Worm (Caenorhabditis elegans) whole organism, late embryonic: ENCODE results near the gene taf-7.1.

Source experiments
- F13H6.1 ChIP-seq: sonication (generic microtip); optimal IDR thresholded peaks from 2 replicates; lab custom pipeline; 2016; ENCODE audit warnings: missing genetic modification characterization, missing compliant biosample characterization
- K02D7.2 ChIP-seq: sonication (generic microtip); optimal IDR thresholded peaks from 2 replicates; lab custom pipeline; 2017; ENCODE audit warnings: mild to moderate bottlenecking, missing genetic modification characterization, missing compliant biosample characterization
- K09A11.1 ChIP-seq: sonication (generic microtip); optimal IDR thresholded peaks from 2 replicates; lab custom pipeline; 2017; ENCODE audit warnings: antibody characterized with exemption, mild to moderate bottlenecking, missing genetic modification characterization, missing compliant biosample characterization; ENCODE audit not compliant: insufficient read depth
- T23F11.4 ChIP-seq: fragments of 200-800 bp; sonication (Bioruptor generic); optimal IDR thresholded peaks from 2 replicates; lab custom pipeline; 2018; ENCODE audit warnings: mild to moderate bottlenecking, missing genetic modification characterization, missing compliant biosample characterization
- ahr-1 ChIP-seq: sonication (generic microtip); optimal IDR thresholded peaks from 2 replicates; lab custom pipeline; 2016; ENCODE audit warnings: missing genetic modification characterization, missing compliant biosample characterization
- ama-1 ChIP-seq: fragments of 150-350 bp; optimal IDR thresholded peaks from 2 replicates; lab custom pipeline; 2014
- ceh-18 ChIP-seq: sonication (generic microtip); optimal IDR thresholded peaks from 2 replicates; lab custom pipeline; 2016; ENCODE audit warnings: missing genetic modification characterization, missing compliant biosample characterization
- ceh-19 ChIP-seq: fragments of 200-800 bp; sonication (Bioruptor generic); optimal IDR thresholded peaks from 2 replicates; lab custom pipeline; 2018; ENCODE audit warnings: mild to moderate bottlenecking, missing genetic modification characterization, missing compliant biosample characterization
- ceh-2 ChIP-seq: sonication (generic microtip); optimal IDR thresholded peaks from 2 replicates; lab custom pipeline; 2016; ENCODE audit warnings: missing genotype, missing genetic modification characterization, missing compliant biosample characterization
- ceh-22 ChIP-seq: sonication (generic microtip); optimal IDR thresholded peaks from 2 replicates; lab custom pipeline; 2017; ENCODE audit warnings: missing biosample characterization, missing genetic modification characterization
- ceh-24 ChIP-seq: sonication (generic microtip); optimal IDR thresholded peaks from 2 replicates; lab custom pipeline; 2016; ENCODE audit warnings: mild to moderate bottlenecking, missing genetic modification characterization, missing compliant biosample characterization
- ceh-30 ChIP-seq: fragments of 150-350 bp; optimal IDR thresholded peaks from 2 replicates; lab custom pipeline; 2014; ENCODE audit warnings: missing biosample characterization, missing genetic modification characterization
- ceh-31 ChIP-seq: sonication (generic microtip); optimal IDR thresholded peaks from 2 replicates; lab custom pipeline; 2016; ENCODE audit warnings: missing genetic modification characterization, missing compliant biosample characterization
- ceh-34 ChIP-seq: sonication (generic microtip); optimal IDR thresholded peaks from 2 replicates; lab custom pipeline; 2016; ENCODE audit warnings: mild to moderate bottlenecking, missing genetic modification characterization, missing compliant biosample characterization
- ceh-9 ChIP-seq: sonication (generic microtip); optimal IDR thresholded peaks from 2 replicates; lab custom pipeline; 2016; ENCODE audit warnings: mild to moderate bottlenecking, missing genetic modification characterization, inconsistent platforms, missing compliant biosample characterization
- dve-1 ChIP-seq: sonication (generic microtip); optimal IDR thresholded peaks from 2 replicates; lab custom pipeline; 2017; ENCODE audit warnings: antibody characterized with exemption, mild to moderate bottlenecking, missing genetic modification characterization, missing compliant biosample characterization
- elt-4 ChIP-seq: sonication (generic microtip); optimal IDR thresholded peaks from 2 replicates; lab custom pipeline; 2016; ENCODE audit warnings: missing genetic modification characterization, missing compliant biosample characterization
- ets-4 ChIP-seq: sonication (generic microtip); optimal IDR thresholded peaks from 2 replicates; lab custom pipeline; 2016; ENCODE audit warnings: missing genetic modification characterization, missing compliant biosample characterization
- eyg-1 ChIP-seq: sonication (generic microtip); optimal IDR thresholded peaks from 2 replicates; lab custom pipeline; 2016; ENCODE audit warnings: missing genotype, missing genetic modification characterization, missing compliant biosample characterization
- fax-1 ChIP-seq: sonication (generic microtip); optimal IDR thresholded peaks from 2 replicates; lab custom pipeline; 2016; ENCODE audit warnings: missing genotype, missing genetic modification characterization, missing compliant biosample characterization
- fkh-6 ChIP-seq: sonication (generic microtip); optimal IDR thresholded peaks from 2 replicates; lab custom pipeline; 2016; ENCODE audit warnings: missing genetic modification characterization, missing compliant biosample characterization
- gmeb-2 ChIP-seq: sonication (generic microtip); optimal IDR thresholded peaks from 2 replicates; lab custom pipeline; 2016; ENCODE audit warnings: missing genetic modification characterization, inconsistent platforms, missing compliant biosample characterization
- hlh-15 ChIP-seq: sonication (generic microtip); optimal IDR thresholded peaks from 2 replicates; lab custom pipeline; 2016; ENCODE audit warnings: missing genetic modification characterization, missing compliant biosample characterization
- hlh-30 ChIP-seq: sonication (generic microtip); optimal IDR thresholded peaks from 2 replicates; lab custom pipeline; 2017; ENCODE audit warnings: antibody characterized with exemption, missing genetic modification characterization, missing compliant biosample characterization; ENCODE audit not compliant: insufficient read depth
- hlh-6 ChIP-seq: sonication (generic microtip); optimal IDR thresholded peaks from 2 replicates; lab custom pipeline; 2016; ENCODE audit warnings: missing genotype, missing genetic modification characterization, missing compliant biosample characterization
- lin-11 ChIP-seq: fragments of 200-800 bp; sonication (Bioruptor generic); optimal IDR thresholded peaks from 2 replicates; lab custom pipeline; 2018; ENCODE audit warnings: mild to moderate bottlenecking, missing genetic modification characterization, missing compliant biosample characterization
- madf-2 ChIP-seq: sonication (generic microtip); optimal IDR thresholded peaks from 2 replicates; lab custom pipeline; 2017; ENCODE audit warnings: missing genetic modification characterization, missing compliant biosample characterization
- nhr-11 ChIP-seq: fragments of 150-350 bp; optimal IDR thresholded peaks from 2 replicates; lab custom pipeline; 2014; ENCODE audit warnings: missing biosample characterization, missing genetic modification characterization
- nhr-232 ChIP-seq: sonication (generic microtip); optimal IDR thresholded peaks from 2 replicates; lab custom pipeline; 2016; ENCODE audit warnings: missing genetic modification characterization, missing compliant biosample characterization
- npax-4 ChIP-seq: sonication (generic microtip); optimal IDR thresholded peaks from 2 replicates; lab custom pipeline; 2016; ENCODE audit warnings: missing genetic modification characterization, missing compliant biosample characterization
- odd-2 ChIP-seq: sonication (generic microtip); optimal IDR thresholded peaks from 2 replicates; lab custom pipeline; 2017; ENCODE audit warnings: antibody characterized with exemption, mild to moderate bottlenecking, missing genetic modification characterization, missing compliant biosample characterization
- pat-9 ChIP-seq: fragments of 200-800 bp; sonication (Bioruptor generic); optimal IDR thresholded peaks from 2 replicates; lab custom pipeline; 2018; ENCODE audit warnings: mild to moderate bottlenecking, missing genetic modification characterization, moderate library complexity, missing compliant biosample characterization
- pros-1 ChIP-seq: fragments of 150-350 bp; optimal IDR thresholded peaks from 2 replicates; lab custom pipeline; 2014; ENCODE audit warnings: missing biosample characterization, missing genetic modification reagents, missing genetic modification characterization
- ref-2 ChIP-seq: sonication (generic microtip); optimal IDR thresholded peaks from 2 replicates; lab custom pipeline; 2016; ENCODE audit warnings: missing genetic modification characterization, missing compliant biosample characterization
- sox-4 ChIP-seq: sonication (generic microtip); optimal IDR thresholded peaks from 2 replicates; lab custom pipeline; 2017; ENCODE audit warnings: mild to moderate bottlenecking, missing genetic modification characterization, inconsistent platforms, missing compliant biosample characterization
- tbx-2 ChIP-seq: sonication (generic microtip); optimal IDR thresholded peaks from 2 replicates; lab custom pipeline; 2016; ENCODE audit warnings: missing genetic modification characterization, missing compliant biosample characterization
- tbx-7 ChIP-seq: sonication (generic microtip); optimal IDR thresholded peaks from 2 replicates; lab custom pipeline; 2016; ENCODE audit warnings: missing genotype, missing genetic modification characterization, missing compliant biosample characterization
- ttx-3 ChIP-seq: sonication (generic microtip); optimal IDR thresholded peaks from 2 replicates; lab custom pipeline; 2016; ENCODE audit warnings: missing genetic modification reagents, missing genetic modification characterization, missing compliant biosample characterization
- unc-3 ChIP-seq, 2 experiments: fragments of 200-800 bp in 1 of 2; sonication (Bioruptor generic) in 1 of 2; sonication (generic microtip) in 1 of 2; conservative IDR thresholded peaks in 1 of 2; optimal IDR thresholded peaks in 1 of 2; 2 replicates each; pipeline versions ENCODE4 v1.3.6 to Lab custom; 2016 to 2022; ENCODE audit warnings: missing compliant biosample characterization in 2 of 2, missing genetic modification characterization in 2 of 2, missing genetic modification reagents in 1 of 2
- unc-42 ChIP-seq: sonication (generic microtip); optimal IDR thresholded peaks from 2 replicates; lab custom pipeline; 2016; ENCODE audit warnings: missing genotype, missing genetic modification characterization, missing compliant biosample characterization
- unc-55 ChIP-seq: sonication (generic microtip); optimal IDR thresholded peaks from 2 replicates; lab custom pipeline; 2017; ENCODE audit warnings: missing biosample characterization, missing genetic modification reagents, missing genetic modification characterization
- zip-5 ChIP-seq: sonication (generic microtip); optimal IDR thresholded peaks from 2 replicates; lab custom pipeline; 2016; ENCODE audit warnings: missing genetic modification characterization, missing compliant biosample characterization

Gene taf-7.1

DNA sequence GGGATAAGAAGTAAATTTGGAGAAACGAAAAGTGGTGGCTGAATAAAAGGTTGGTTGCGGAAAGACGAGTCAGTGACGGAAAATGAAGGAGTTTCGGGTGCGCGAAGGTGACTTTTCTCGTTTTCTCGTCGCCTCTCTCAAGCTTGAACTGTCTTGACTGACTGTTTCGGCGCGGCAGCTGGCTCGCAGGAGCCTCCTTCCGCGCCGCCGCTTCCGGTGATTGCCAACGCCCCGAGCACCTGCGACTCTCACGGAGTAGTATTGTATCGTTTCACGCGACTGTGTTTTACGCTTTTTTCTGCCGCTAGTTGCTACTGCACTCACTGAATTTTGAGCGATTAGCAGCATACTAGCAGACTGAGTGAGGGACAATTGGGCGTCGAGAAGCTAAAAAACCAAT lies 22.6 kb downstream of the taf-7.1 start, which contains the start of gene C34E11.2:
C34E11.2 (minus strand) TSS at position 84 of the 400 bp plus-strand sequence.
- TF ChIP-seq npax-4 (tag; lab: Kevin White, UChicago) (no peak), ceh-34 (peak; percentile 7)
- TF ChIP-seq, all 69 proteins: peak for 1

DNA sequence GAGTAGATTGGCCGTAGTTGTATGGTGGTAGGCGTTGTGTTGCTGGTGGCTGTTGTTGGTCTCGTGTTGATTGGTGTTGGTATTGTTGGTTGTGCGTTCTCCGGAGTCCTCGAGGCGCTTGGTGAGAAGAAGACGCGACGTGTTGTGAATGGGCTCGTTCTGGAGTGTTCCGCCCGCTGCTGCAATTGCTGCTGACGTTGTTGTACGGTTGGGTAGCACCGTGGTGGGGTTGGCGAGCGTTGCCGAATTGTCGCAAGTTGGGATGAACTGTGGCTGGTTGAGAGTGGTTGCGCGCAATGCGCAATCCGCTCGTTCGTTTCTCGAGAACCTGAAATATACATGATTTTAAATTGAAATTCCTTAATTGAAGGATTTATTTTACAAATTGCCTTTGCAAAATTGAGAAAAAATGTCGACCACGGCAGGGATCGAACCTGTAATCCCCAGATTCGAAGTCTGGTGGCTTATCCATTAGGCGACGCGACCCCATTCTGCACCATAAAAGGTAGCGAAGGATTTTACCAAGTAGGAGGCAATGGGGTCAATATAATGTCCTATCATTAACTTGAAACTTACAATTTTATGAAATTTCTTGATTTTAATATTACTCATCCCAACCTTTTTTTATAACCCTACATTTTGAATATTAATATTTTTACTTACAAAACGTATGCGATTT lies 31.0 kb downstream of the taf-7.1 start:
- TF ChIP-seq ceh-19 (GFP tag; lab: Kevin White, UChicago) (no peak), ets-4 (tag; lab: Kevin White, UChicago) (no peak), unc-55 (GFP tag; lab: Kevin White, UChicago) (no peak), hlh-15 (tag; lab: Kevin White, UChicago) (no peak), ref-2 (no peak), ceh-30 (tag; lab: Kevin White, UChicago) (no peak), K02D7.2 (tag; lab: Kevin White, UChicago) (no peak), fax-1 (tag; lab: Kevin White, UChicago) (no peak), ceh-31 (tag; lab: Kevin White, UChicago) (no peak), madf-2 (tag; lab: Kevin White, UChicago) (no peak), nhr-232 (no peak), tbx-2 (tag; lab: Kevin White, UChicago) (no peak), dve-1 (tag; lab: Kevin White, UChicago) (no peak), ama-1 (lab: Kevin White, UChicago) (no peak), sox-4 (tag; lab: Kevin White, UChicago) (no peak)

DNA sequence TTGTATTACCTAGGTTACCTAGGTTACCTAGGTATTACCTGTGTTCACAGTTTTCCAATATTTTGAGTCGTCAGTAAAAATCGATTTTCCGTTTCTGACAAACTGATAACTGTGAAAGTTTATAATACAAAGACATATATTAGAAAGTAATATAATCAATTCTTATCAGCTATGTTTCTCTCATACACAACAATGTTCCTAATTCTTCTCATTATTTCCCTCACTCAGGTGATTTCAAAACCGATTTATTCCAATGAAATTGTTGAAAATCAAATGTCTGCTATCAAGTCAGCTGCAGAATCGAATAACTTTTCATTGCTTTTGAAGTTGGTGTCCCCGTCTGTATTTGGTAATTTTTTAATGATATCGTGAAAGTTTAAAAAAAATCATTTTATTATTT lies 33.2 kb downstream of the taf-7.1 start, which contains the start of gene C34E11.4:
C34E11.4 (plus strand) TSS at position 154 of the 400 bp plus-strand sequence.
- TF ChIP-seq F13H6.1 (tag; lab: Kevin White, UChicago) (no peak), gmeb-2 (tag; lab: Kevin White, UChicago) (no peak), ahr-1 (no peak), ceh-18 (tag; lab: Kevin White, UChicago) (no peak), ceh-9 (tag; lab: Kevin White, UChicago) (no peak), unc-3 (GFP tag; conservative IDR thresholded peaks at IDR 0.05; lab: Robert Waterston, UW) (no peak), unc-3 (tag; optimal IDR thresholded peaks at IDR 0.05; lab: Kevin White, UChicago) (no peak), ceh-24 (tag; lab: Kevin White, UChicago) (no peak), odd-2 (tag; lab: Kevin White, UChicago) (no peak), elt-4 (no peak), ama-1 (lab: Kevin White, UChicago) (no peak), fkh-6 (tag; lab: Kevin White, UChicago) (no peak), dve-1 (tag; lab: Kevin White, UChicago) (no peak), sox-4 (tag; lab: Kevin White, UChicago) (no peak), ceh-31 (tag; lab: Kevin White, UChicago) (no peak), ets-4 (tag; lab: Kevin White, UChicago) (no peak), pros-1 (tag; lab: Kevin White, UChicago) (no peak), tbx-7 (tag; lab: Kevin White, UChicago) (no peak), unc-42 (tag; lab: Kevin White, UChicago) (no peak), ceh-19 (GFP tag; lab: Kevin White, UChicago) (no peak)

DNA sequence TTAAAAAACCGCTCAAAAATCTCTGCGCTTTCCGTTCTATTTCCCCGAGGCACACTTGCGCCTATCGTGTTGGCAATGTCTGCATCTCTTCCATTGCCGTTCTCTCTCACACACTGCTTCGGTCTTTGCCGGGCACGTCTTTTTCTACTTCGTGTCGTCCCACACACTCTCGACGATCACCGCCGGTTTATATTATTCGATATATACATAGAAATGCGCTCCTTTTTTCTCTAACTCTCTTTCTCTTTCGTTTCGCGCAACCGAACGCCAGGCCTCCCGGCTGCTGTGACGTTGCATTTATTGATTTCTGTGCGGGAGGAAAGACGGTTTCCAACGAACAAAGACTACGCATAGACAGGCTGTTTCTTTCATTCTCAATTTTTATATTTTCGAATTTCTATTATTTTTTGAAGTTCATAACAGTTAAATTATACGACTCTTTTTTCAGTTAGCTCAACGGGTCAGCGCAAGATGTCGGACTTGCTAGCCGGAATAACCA lies 39.2 kb downstream of the taf-7.1 start, which contains the start of gene rsd-3:
rsd-3 (plus strand) TSS at position 449 of the 499 bp plus-strand sequence.
- no peak for TF ChIP-seq unc-3 (GFP tag; conservative IDR thresholded peaks at IDR 0.05; lab: Robert Waterston, UW)
- TF ChIP-seq unc-3 (tag; optimal IDR thresholded peaks at IDR 0.05; lab: Kevin White, UChicago): no peak
- TF ChIP-seq sox-4 (tag; lab: Kevin White, UChicago): no peak
- TF ChIP-seq hlh-30 (tag; lab: Kevin White, UChicago): peak; percentile 21
- TF ChIP-seq K02D7.2 (tag; lab: Kevin White, UChicago): no peak
- TF ChIP-seq nhr-232: no peak
- TF ChIP-seq ceh-2 (tag; lab: Kevin White, UChicago): peak; percentile 44
- no peak for TF ChIP-seq T23F11.4 (GFP tag; lab: Kevin White, UChicago)
- no peak for TF ChIP-seq zip-5 (tag; lab: Kevin White, UChicago)
- TF ChIP-seq unc-42 (tag; lab: Kevin White, UChicago): peak; percentile 6
- no peak for TF ChIP-seq nhr-11 (tag; lab: Kevin White, UChicago)
- TF ChIP-seq ceh-18 (tag; lab: Kevin White, UChicago): peak; percentile 21
- no peak for TF ChIP-seq K09A11.1 (tag; lab: Kevin White, UChicago)
- TF ChIP-seq ceh-9 (tag; lab: Kevin White, UChicago): no peak
- TF ChIP-seq dve-1 (tag; lab: Kevin White, UChicago): no peak
- no peak for TF ChIP-seq hlh-15 (tag; lab: Kevin White, UChicago)
- peak; percentile 83 for TF ChIP-seq tbx-2 (tag; lab: Kevin White, UChicago)
- no peak for TF ChIP-seq ttx-3
- no peak for TF ChIP-seq ceh-22 (tag; lab: Kevin White, UChicago)
- TF ChIP-seq eyg-1 (tag; lab: Kevin White, UChicago): no peak
- TF ChIP-seq ceh-30 (tag; lab: Kevin White, UChicago): no peak
- TF ChIP-seq ceh-19 (GFP tag; lab: Kevin White, UChicago): no peak
- TF ChIP-seq hlh-6 (tag; lab: Kevin White, UChicago): no peak
- no peak for TF ChIP-seq lin-11 (tag; lab: Kevin White, UChicago)
- TF ChIP-seq pat-9: no peak
- TF ChIP-seq fax-1 (tag; lab: Kevin White, UChicago): no peak
- TF ChIP-seq odd-2 (tag; lab: Kevin White, UChicago): no peak
